Comparison of ENCODE assay signal across 5 fruit fly cellular contexts in genomic region chr2L:10210631-10211557, dm6.
A peak's percentile ranks its signal among the peaks of the same experiment; 100 is the strongest.
TF ChIP-seq lines count a peak whose summit lies in the region.

Gene CG5727 (minus strand): TSS chr2L:10210681.
Gene ath (plus strand): TSS chr2L:10211143.

- TF ChIP-seq CTCF in whole organism, embryonic (GFP tag; optimal IDR thresholded peaks at IDR 0.05; lab: Kevin White, UChicago) = no peak

TF ChIP-seq in whole organism, adult, 20 proteins besides CTCF, POLR2A, EP300 and RAD21:
- no peak for TF ChIP-seq Clk (GFP tag; optimal IDR thresholded peaks at IDR 0.05; lab: Kevin White, UChicago)
- no peak for TF ChIP-seq ovo (GFP tag; optimal IDR thresholded peaks at IDR 0.05; lab: Kevin White, UChicago)
- peak; percentile 85 for TF ChIP-seq CG14711 (tag; optimal IDR thresholded peaks at IDR 0.05; lab: Kevin White, UChicago)
- TF ChIP-seq CG7045 (GFP tag; optimal IDR thresholded peaks at IDR 0.05; lab: Kevin White, UChicago) = peak; percentile 17
- TF ChIP-seq CG1620 (GFP tag; optimal IDR thresholded peaks at IDR 0.05; lab: Kevin White, UChicago) = peak; percentile 11
- no peak for TF ChIP-seq toe (GFP tag; optimal IDR thresholded peaks at IDR 0.05; lab: Kevin White, UChicago)
- no peak for TF ChIP-seq CG7101 (tag; optimal IDR thresholded peaks at IDR 0.05; lab: Kevin White, UChicago)
- no peak for TF ChIP-seq cnc (optimal IDR thresholded peaks at IDR 0.05; lab: Kevin White, UChicago)
- peak; percentile 21 for TF ChIP-seq CG11617 (GFP tag; optimal IDR thresholded peaks at IDR 0.05; lab: Kevin White, UChicago)
- TF ChIP-seq kay (GFP tag; lab: Kevin White, UChicago; ENCODE audit: borderline replicate concordance) = peak; percentile 67
- TF ChIP-seq CG5204 (GFP tag; optimal IDR thresholded peaks at IDR 0.05; lab: Kevin White, UChicago) = no peak
- no peak for TF ChIP-seq cic (GFP tag; optimal IDR thresholded peaks at IDR 0.05; lab: Kevin White, UChicago)
- TF ChIP-seq Hr96 (GFP tag; optimal IDR thresholded peaks at IDR 0.05; lab: Kevin White, UChicago) = no peak
- TF ChIP-seq tj (GFP tag; optimal IDR thresholded peaks at IDR 0.05; lab: Kevin White, UChicago) = no peak
- TF ChIP-seq Mnt (GFP tag; optimal IDR thresholded peaks at IDR 0.05; lab: Kevin White, UChicago) = peak; percentile 15
- peak; percentile 11 for TF ChIP-seq Crg-1 (GFP tag; optimal IDR thresholded peaks at IDR 0.05; lab: Kevin White, UChicago)
- TF ChIP-seq CG12768 (GFP tag; optimal IDR thresholded peaks at IDR 0.05; lab: Kevin White, UChicago) = no peak

TF ChIP-seq in whole organism, embryonic, 481 proteins besides CTCF, POLR2A, EP300 and RAD21 (continues in another document):
- TF ChIP-seq kay (GFP tag; optimal IDR thresholded peaks at IDR 0.05; lab: Kevin White, UChicago) = no peak
- TF ChIP-seq fd102C (GFP tag; optimal IDR thresholded peaks at IDR 0.05; lab: Kevin White, UChicago) = no peak
- no peak for TF ChIP-seq CG6254 (GFP tag; optimal IDR thresholded peaks at IDR 0.05; lab: Kevin White, UChicago)
- peak; percentile 50; the same call in 1 of the 2 replicates for TF ChIP-seq MBD-R2 (GFP tag; IDR thresholded peaks at IDR 0.05; lab: Robert Waterston, UW)
- TF ChIP-seq dimm (GFP tag; IDR thresholded peaks at IDR 0.05; lab: Robert Waterston, UW) = no peak
- peak; percentile 94 for TF ChIP-seq scrt (GFP tag; optimal IDR thresholded peaks at IDR 0.05; lab: Kevin White, UChicago)
- peak; percentile 35 for TF ChIP-seq YL-1 (GFP tag; optimal IDR thresholded peaks at IDR 0.05; lab: Kevin White, UChicago)
- peak; percentile 34 for TF ChIP-seq E2f2 (GFP tag; IDR thresholded peaks at IDR 0.05; lab: Robert Waterston, UW)
- peak; percentile 34 for TF ChIP-seq CG4424 (GFP tag; optimal IDR thresholded peaks at IDR 0.05; lab: Kevin White, UChicago)
- TF ChIP-seq CG34376 (GFP tag; optimal IDR thresholded peaks at IDR 0.05; lab: Kevin White, UChicago) = peak; percentile 7
- no peak for TF ChIP-seq vnd (GFP tag; IDR thresholded peaks at IDR 0.05; lab: Robert Waterston, UW; ENCODE audit: partially characterized antibody)
- no peak for TF ChIP-seq oc (tag; optimal IDR thresholded peaks at IDR 0.05; lab: Kevin White, UChicago)
- no peak for TF ChIP-seq CG2889 (GFP tag; IDR thresholded peaks at IDR 0.05; lab: Robert Waterston, UW)
- 0 out of 2 replicates have a peak, but pooled peaks have one; percentile 25 for TF ChIP-seq Rfx (GFP tag; IDR thresholded peaks at IDR 0.05; lab: Robert Waterston, UW)
- peak; percentile 18 for TF ChIP-seq BEAF-32 (GFP tag; optimal IDR thresholded peaks at IDR 0.05; lab: Kevin White, UChicago)
- peak; percentile 15 for TF ChIP-seq CG3995 (GFP tag; optimal IDR thresholded peaks at IDR 0.05; lab: Kevin White, UChicago)
- peak; percentile 19 for TF ChIP-seq lilli (GFP tag; optimal IDR thresholded peaks at IDR 0.05; lab: Kevin White, UChicago)
- peak; percentile 11 for TF ChIP-seq CG2712 (tag; optimal IDR thresholded peaks at IDR 0.05; lab: Kevin White, UChicago)
- peak; percentile 65 for TF ChIP-seq gfzf (GFP tag; optimal IDR thresholded peaks at IDR 0.05; lab: Kevin White, UChicago)

TF ChIP-seq in whole organism, prepupa, 60 proteins besides CTCF, POLR2A, EP300 and RAD21:
- TF ChIP-seq CG8119 (GFP tag; IDR thresholded peaks at IDR 0.05; lab: Robert Waterston, UW) (no peak), Ets96B (tag; optimal IDR thresholded peaks at IDR 0.05; lab: Kevin White, UChicago) (no peak), cyc (GFP tag; optimal IDR thresholded peaks at IDR 0.05; lab: Kevin White, UChicago) (no peak), esn (GFP tag; optimal IDR thresholded peaks at IDR 0.05; lab: Kevin White, UChicago) (peak; percentile 18), Hr39 (GFP tag; optimal IDR thresholded peaks at IDR 0.05; lab: Kevin White, UChicago) (no peak), fkh (GFP tag; optimal IDR thresholded peaks at IDR 0.05; lab: Kevin White, UChicago) (peak; percentile 73), Eip93F (GFP tag; optimal IDR thresholded peaks at IDR 0.05; lab: Kevin White, UChicago) (no peak), acj6 (GFP tag; optimal IDR thresholded peaks at IDR 0.05; lab: Kevin White, UChicago) (no peak), net (GFP tag; optimal IDR thresholded peaks at IDR 0.05; lab: Kevin White, UChicago) (no peak), pdm3 (GFP tag; optimal IDR thresholded peaks at IDR 0.05; lab: Kevin White, UChicago) (no peak), topi (GFP tag; optimal IDR thresholded peaks at IDR 0.05; lab: Kevin White, UChicago) (no peak), fd85E (GFP tag; optimal IDR thresholded peaks at IDR 0.05; lab: Kevin White, UChicago) (no peak), CG3032 (tag; optimal IDR thresholded peaks at IDR 0.05; lab: Kevin White, UChicago) (peak; percentile 44), CG11762 (GFP tag; optimal IDR thresholded peaks at IDR 0.05; lab: Kevin White, UChicago; ENCODE audit: insufficient read depth) (peak; percentile 0), Hr38 (GFP tag; optimal IDR thresholded peaks at IDR 0.05; lab: Kevin White, UChicago) (no peak), Eip78C (GFP tag; lab: Kevin White, UChicago) (peak; percentile 71)

TF ChIP-seq in whole organism, pupa, 21 proteins besides CTCF, POLR2A, EP300 and RAD21:
- TF ChIP-seq CG12605 (GFP tag; IDR thresholded peaks at IDR 0.05; lab: Robert Waterston, UW) = no peak
- peak; percentile 10 for TF ChIP-seq CG17806 (tag; optimal IDR thresholded peaks at IDR 0.05; lab: Kevin White, UChicago)

TF ChIP-seq in whole organism, wandering third instar larva, 38 proteins besides CTCF, POLR2A, EP300 and RAD21:
- TF ChIP-seq Hnf4 (GFP tag; optimal IDR thresholded peaks at IDR 0.05; lab: Kevin White, UChicago) = peak; percentile 1
- no peak for TF ChIP-seq Myc (optimal IDR thresholded peaks at IDR 0.05; lab: Kevin White, UChicago)
- TF ChIP-seq tai (GFP tag; optimal IDR thresholded peaks at IDR 0.05; lab: Kevin White, UChicago) = no peak
- TF ChIP-seq foxo (GFP tag; optimal IDR thresholded peaks at IDR 0.05; lab: Kevin White, UChicago) = no peak
- no peak for TF ChIP-seq Rel (GFP tag; optimal IDR thresholded peaks at IDR 0.05; lab: Kevin White, UChicago)
- peak; percentile 33 for TF ChIP-seq Rel (tag; optimal IDR thresholded peaks at IDR 0.05; lab: Kevin White, UChicago)
- TF ChIP-seq psq (GFP tag; optimal IDR thresholded peaks at IDR 0.05; lab: Kevin White, UChicago) = peak; percentile 44
- no peak for TF ChIP-seq Sp1 (GFP tag; optimal IDR thresholded peaks at IDR 0.05; lab: Kevin White, UChicago)
- TF ChIP-seq brk (GFP tag; optimal IDR thresholded peaks at IDR 0.05; lab: Kevin White, UChicago) = peak; percentile 1
- TF ChIP-seq lola (GFP tag; optimal IDR thresholded peaks at IDR 0.05; lab: Kevin White, UChicago) = no peak
- peak; percentile 50 for TF ChIP-seq woc (GFP tag; optimal IDR thresholded peaks at IDR 0.05; lab: Kevin White, UChicago)
- TF ChIP-seq HLH106 (tag; optimal IDR thresholded peaks at IDR 0.05; lab: Kevin White, UChicago) = no peak
